Worm (Caenorhabditis elegans): ENCODE measurements around the gene chtb-1.

ce11 chrIII:9299116-9299515 is 56.1 kb downstream of the chtb-1 start:
- no peak for TF ChIP-seq pes-1 (GFP tag; IDR thresholded peaks at IDR 0.05)
- no peak for TF ChIP-seq ama-1 (optimal IDR thresholded peaks at IDR 0.05)
- no peak for TF ChIP-seq tbx-37 (GFP tag; conservative IDR thresholded peaks at IDR 0.05)
- no peak for TF ChIP-seq hmbx-1 (tag; optimal IDR thresholded peaks at IDR 0.05)
- TF ChIP-seq scrt-1 (GFP tag; IDR thresholded peaks at IDR 0.05) = no peak
- no peak for TF ChIP-seq ceh-36 (tag; optimal IDR thresholded peaks at IDR 0.05)
- TF ChIP-seq hmg-4 (GFP tag; optimal IDR thresholded peaks at IDR 0.05) = no peak
- TF ChIP-seq flt-1 (GFP tag; IDR thresholded peaks at IDR 0.05) = no peak
- no peak for TF ChIP-seq aly-1 (tag; optimal IDR thresholded peaks at IDR 0.05)
- no peak for TF ChIP-seq ets-7 (tag; optimal IDR thresholded peaks at IDR 0.05)
- no peak for TF ChIP-seq sea-1 (GFP tag; conservative IDR thresholded peaks at IDR 0.05)
- no peak for TF ChIP-seq tbx-11 (GFP tag; IDR thresholded peaks at IDR 0.05)
- no peak for TF ChIP-seq ceh-13 (GFP tag; optimal IDR thresholded peaks at IDR 0.05)
- TF ChIP-seq hnd-1 (tag; optimal IDR thresholded peaks at IDR 0.05) = no peak

Data from whole organism, early embryonic.